Fruit fly (Drosophila melanogaster) whole organism, embryonic: ENCODE data around the gene Osi20.

Experiments used
- ATbp ChIP-seq: fragments of 200-800 bp; sonication (Bioruptor generic); optimal IDR thresholded peaks from 2 replicates; lab custom pipeline; 2017; ENCODE audit warnings: missing biosample characterization, mild to moderate bottlenecking, missing genetic modification characterization, missing genetic modification reagents
- Adf1 ChIP-seq: fragments of 200-800 bp; sonication (Bioruptor generic); IDR thresholded peaks from 2 replicates; pipeline ENCODE4 v1.3.6; 2022; ENCODE audit warnings: missing biosample characterization, missing genetic modification characterization
- Atf6 ChIP-seq: fragments of 200-800 bp; sonication (Bioruptor generic); IDR thresholded peaks from 2 replicates; pipeline ENCODE4 v1.3.6; 2022; ENCODE audit warnings: missing biosample characterization, missing genetic modification characterization
- B-H2 ChIP-seq: fragments of 200-800 bp; sonication (Bioruptor generic); optimal IDR thresholded peaks from 2 replicates; lab custom pipeline; 2018; ENCODE audit warnings: missing biosample characterization, mild to moderate bottlenecking, missing genetic modification characterization
- Bgb ChIP-seq: fragments of 200-800 bp; sonication (Bioruptor generic); IDR thresholded peaks from 2 replicates; pipeline ENCODE4 v1.3.6; 2022; ENCODE audit warnings: missing biosample characterization, missing genetic modification characterization; ENCODE audit not compliant: partially characterized antibody
- CG10267 ChIP-seq: fragments of 200-800 bp; sonication (Bioruptor generic); optimal IDR thresholded peaks from 2 replicates; lab custom pipeline; 2018; ENCODE audit warnings: missing biosample characterization, mild to moderate bottlenecking, missing genetic modification characterization, moderate library complexity
- CG10654 ChIP-seq: fragments of 200-800 bp; sonication (Bioruptor generic); optimal IDR thresholded peaks from 2 replicates; lab custom pipeline; 2016; ENCODE audit warnings: missing biosample characterization, missing genetic modification characterization
- CG10959 ChIP-seq: fragments of 200-800 bp; sonication (Bioruptor generic); IDR thresholded peaks from 2 replicates; pipeline ENCODE4 v1.3.6; 2022; ENCODE audit warnings: missing biosample characterization, missing genetic modification characterization
- CG10979 ChIP-seq: fragments of 200-800 bp; sonication (Bioruptor generic); optimal IDR thresholded peaks from 2 replicates; lab custom pipeline; 2018; ENCODE audit warnings: missing biosample characterization, mild to moderate bottlenecking, missing genetic modification characterization, moderate library complexity
- CG11456 ChIP-seq: fragments of 200-800 bp; sonication (Bioruptor generic); IDR thresholded peaks from 3 replicates; pipeline ENCODE4 v1.3.6; 2022; ENCODE audit warnings: missing biosample characterization, missing genetic modification characterization
- CG12219 ChIP-seq: fragments of 200-800 bp; sonication (Bioruptor generic); optimal IDR thresholded peaks from 3 replicates; lab custom pipeline; 2018; ENCODE audit warnings: missing biosample characterization, mild to moderate bottlenecking, missing genetic modification characterization
- CG13624 ChIP-seq: fragments of 200-800 bp; sonication (Bioruptor generic); optimal IDR thresholded peaks from 2 replicates; lab custom pipeline; 2016; ENCODE audit warnings: missing biosample characterization, missing genetic modification characterization
- CG14014 ChIP-seq: fragments of 200-800 bp; sonication (Bioruptor generic); IDR thresholded peaks from 2 replicates; pipeline ENCODE4 v1.3.6; 2022; ENCODE audit warnings: missing biosample characterization, missing genetic modification characterization
- CG14965 ChIP-seq: fragments of 200-800 bp; sonication (Bioruptor generic); optimal IDR thresholded peaks from 2 replicates; lab custom pipeline; 2016; ENCODE audit warnings: missing biosample characterization, missing genetic modification characterization, borderline replicate concordance
- CG15479 ChIP-seq: fragments of 200-800 bp; sonication (Bioruptor generic); optimal IDR thresholded peaks from 3 replicates; lab custom pipeline; 2019; ENCODE audit warnings: missing biosample characterization, mild to moderate bottlenecking, missing genetic modification characterization, moderate library complexity
- CG15696 ChIP-seq: fragments of 200-800 bp; sonication (Bioruptor generic); optimal IDR thresholded peaks from 2 replicates; lab custom pipeline; 2019; ENCODE audit warnings: missing biosample characterization, mild to moderate bottlenecking, missing genetic modification characterization, moderate library complexity
- CG31388 ChIP-seq: fragments of 200-800 bp; sonication (Bioruptor generic); optimal IDR thresholded peaks from 2 replicates; lab custom pipeline; 2016; ENCODE audit warnings: missing biosample characterization, missing genetic modification characterization
- CG31441 ChIP-seq: fragments of 200-800 bp; sonication (Bioruptor generic); IDR thresholded peaks from 2 replicates; pipeline ENCODE4 v1.3.6; 2022; ENCODE audit warnings: missing biosample characterization, missing genetic modification characterization
- CG4707 ChIP-seq: fragments of 200-800 bp; sonication (Bioruptor generic); optimal IDR thresholded peaks from 2 replicates; lab custom pipeline; 2018; ENCODE audit warnings: missing biosample characterization, mild to moderate bottlenecking, missing genetic modification characterization, moderate library complexity
- CG8281 ChIP-seq: fragments of 200-800 bp; sonication (Bioruptor generic); optimal IDR thresholded peaks from 2 replicates; lab custom pipeline; 2018; ENCODE audit warnings: missing biosample characterization, mild to moderate bottlenecking, missing genetic modification characterization, moderate library complexity
- CG9817 ChIP-seq: fragments of 200-800 bp; sonication (Bioruptor generic); optimal IDR thresholded peaks from 2 replicates; lab custom pipeline; 2018; ENCODE audit warnings: missing biosample characterization, mild to moderate bottlenecking, missing genetic modification characterization, moderate library complexity
- CG9932 ChIP-seq: fragments of 200-800 bp; sonication (Bioruptor generic); IDR thresholded peaks from 2 replicates; pipeline ENCODE4 v1.3.6; 2022; ENCODE audit warnings: missing biosample characterization, missing genetic modification characterization
- D19B ChIP-seq: fragments of 200-800 bp; sonication (Bioruptor generic); optimal IDR thresholded peaks from 2 replicates; lab custom pipeline; 2017; ENCODE audit warnings: missing biosample characterization, mild to moderate bottlenecking, missing genetic modification characterization
- Dek ChIP-seq: fragments of 200-800 bp; sonication (Bioruptor generic); optimal IDR thresholded peaks from 3 replicates; lab custom pipeline; 2019; ENCODE audit warnings: missing biosample characterization, mild to moderate bottlenecking, missing genetic modification characterization, moderate library complexity
- Drgx ChIP-seq: fragments of 200-800 bp; sonication (Bioruptor generic); IDR thresholded peaks from 2 replicates; pipeline ENCODE4 v1.3.6; 2022; ENCODE audit warnings: missing biosample characterization, missing genetic modification characterization
- HmgZ ChIP-seq: fragments of 200-800 bp; sonication (Bioruptor generic); optimal IDR thresholded peaks from 2 replicates; lab custom pipeline; 2018; ENCODE audit warnings: missing biosample characterization, mild to moderate bottlenecking, missing genetic modification characterization
- Hr3 ChIP-seq: fragments of 200-800 bp; sonication (Bioruptor generic); optimal IDR thresholded peaks from 3 replicates; lab custom pipeline; 2016; ENCODE audit warnings: missing biosample characterization, missing genetic modification characterization
- Max ChIP-seq: fragments of 200-800 bp; sonication (Bioruptor generic); optimal IDR thresholded peaks from 2 replicates; lab custom pipeline; 2016; ENCODE audit warnings: missing biosample characterization, mild to moderate bottlenecking, missing genetic modification characterization
- NC2β ChIP-seq: fragments of 200-800 bp; sonication (Bioruptor generic); optimal IDR thresholded peaks from 2 replicates; lab custom pipeline; 2016; ENCODE audit warnings: missing biosample characterization, missing genetic modification characterization
- Oaz ChIP-seq: fragments of 200-800 bp; sonication (Bioruptor generic); IDR thresholded peaks from 2 replicates; pipeline ENCODE4 v1.3.6; 2022; ENCODE audit warnings: missing biosample characterization, missing genetic modification characterization
- Optix ChIP-seq: fragments of 200-800 bp; sonication (Bioruptor generic); IDR thresholded peaks from 3 replicates; pipeline ENCODE4 v1.3.6; 2022; ENCODE audit warnings: missing biosample characterization, missing genetic modification characterization
- Ptx1 ChIP-seq: fragments of 200-800 bp; sonication (Bioruptor generic); IDR thresholded peaks from 2 replicates; pipeline ENCODE4 v1.3.6; 2022; ENCODE audit warnings: missing biosample characterization, missing genetic modification characterization
- Sin3A ChIP-seq: fragments of >200 bp; optimal IDR thresholded peaks from 2 replicates; lab custom pipeline; 2018
- Sox102F ChIP-seq: fragments of 200-800 bp; sonication (Bioruptor generic); optimal IDR thresholded peaks from 2 replicates; lab custom pipeline; 2018; ENCODE audit warnings: missing biosample characterization, mild to moderate bottlenecking, missing genetic modification characterization, moderate library complexity
- Trl ChIP-seq, 3 experiments: fragments of >200 bp in 2 of 3; fragments of 200-800 bp in 1 of 3; sonication (Bioruptor generic) in 1 of 3; optimal IDR thresholded peaks; 2 replicates in 1 of 3; 3 replicates in 2 of 3; lab custom pipeline; 2016 to 2017; ENCODE audit warnings: missing biosample characterization in 1 of 3, missing genetic modification characterization in 1 of 3
- ara ChIP-seq: fragments of 200-800 bp; sonication (Bioruptor generic); IDR thresholded peaks from 2 replicates; pipeline ENCODE4 v1.3.6; 2022; ENCODE audit warnings: missing biosample characterization, missing genetic modification characterization
- caup ChIP-seq: fragments of 200-800 bp; sonication (Bioruptor generic); optimal IDR thresholded peaks from 3 replicates; lab custom pipeline; 2017; ENCODE audit warnings: missing biosample characterization, mild to moderate bottlenecking, missing genetic modification characterization, moderate library complexity; ENCODE audit not compliant: severe bottlenecking
- cg ChIP-seq: fragments of 200-800 bp; sonication (Bioruptor generic); optimal IDR thresholded peaks from 3 replicates; lab custom pipeline; 2019; ENCODE audit warnings: missing biosample characterization, mild to moderate bottlenecking, missing genetic modification characterization, moderate library complexity
- chinmo ChIP-seq: fragments of 200-800 bp; sonication (Bioruptor generic); IDR thresholded peaks from 4 replicates; pipeline ENCODE4 v1.3.6; 2022; ENCODE audit warnings: missing biosample characterization, missing genetic modification characterization; ENCODE audit not compliant: partially characterized antibody
- ci ChIP-seq: fragments of 200-800 bp; sonication (Bioruptor generic); IDR thresholded peaks from 3 replicates; pipeline ENCODE4 v1.3.6; 2022; ENCODE audit warnings: missing biosample characterization, missing genetic modification characterization
- ewg ChIP-seq: fragments of 200-800 bp; sonication (Bioruptor generic); optimal IDR thresholded peaks from 3 replicates; lab custom pipeline; 2017; ENCODE audit warnings: mild to moderate bottlenecking, missing biosample characterization, missing genetic modification reagents, missing genetic modification characterization
- ftz-f1 ChIP-seq: fragments of 200-800 bp; sonication (Bioruptor generic); optimal IDR thresholded peaks from 2 replicates; lab custom pipeline; 2016; ENCODE audit warnings: missing biosample characterization, missing genetic modification characterization
- knrl ChIP-seq: fragments of 200-800 bp; sonication (Bioruptor generic); IDR thresholded peaks from 3 replicates; pipeline ENCODE4 v1.3.6; 2022; ENCODE audit warnings: missing biosample characterization, missing genetic modification characterization; ENCODE audit not compliant: partially characterized antibody
- pb ChIP-seq: fragments of 200-800 bp; sonication (Bioruptor generic); optimal IDR thresholded peaks from 3 replicates; lab custom pipeline; 2016; ENCODE audit warnings: missing biosample characterization, missing genetic modification characterization
- pzg ChIP-seq: fragments of 200-800 bp; sonication (Bioruptor generic); optimal IDR thresholded peaks from 3 replicates; lab custom pipeline; 2018; ENCODE audit warnings: missing biosample characterization, mild to moderate bottlenecking, missing genetic modification characterization, moderate library complexity
- rib ChIP-seq: fragments of 200-800 bp; sonication (Bioruptor generic); IDR thresholded peaks from 2 replicates; pipeline ENCODE4 v1.3.6; 2022; ENCODE audit warnings: missing biosample characterization, missing genetic modification characterization
- row ChIP-seq: fragments of 200-800 bp; sonication (Bioruptor generic); IDR thresholded peaks from 3 replicates; pipeline ENCODE4 v1.3.6; 2022; ENCODE audit warnings: missing biosample characterization, missing genetic modification characterization
- sisA ChIP-seq: fragments of 200-800 bp; sonication (Bioruptor generic); IDR thresholded peaks from 2 replicates; pipeline ENCODE4 v1.3.6; 2022; ENCODE audit warnings: missing biosample characterization, missing genetic modification characterization
- ssp ChIP-seq: fragments of 200-800 bp; sonication (Bioruptor generic); IDR thresholded peaks from 2 replicates; pipeline ENCODE4 v1.3.6; 2022; ENCODE audit warnings: missing biosample characterization, missing genetic modification characterization
- usp ChIP-seq: fragments of >200 bp; optimal IDR thresholded peaks from 2 replicates; lab custom pipeline; 2017; ENCODE audit warnings: missing biosample characterization, missing genetic modification characterization
- vnd ChIP-seq: fragments of 200-800 bp; sonication (Bioruptor generic); IDR thresholded peaks from 3 replicates; pipeline ENCODE4 v1.3.6; 2022; ENCODE audit warnings: missing biosample characterization, missing genetic modification characterization; ENCODE audit not compliant: partially characterized antibody

The Osi20 gene

dm6 chr3R:6382733-6383465 lies 43.0 kb downstream of the Osi20 start, which contains the start of gene gzl (continued):
- TF ChIP-seq Drgx (GFP tag; lab: Robert Waterston, UW) (no peak), pb (GFP tag; lab: Kevin White, UChicago) (no peak), caup (GFP tag; lab: Kevin White, UChicago) (no peak), CG10654 (GFP tag; lab: Kevin White, UChicago) (no peak), Sin3A (lab: Kevin White, UChicago) (peak; percentile 8), CG4707 (GFP tag; lab: Kevin White, UChicago) (no peak), CG15696 (tag; lab: Kevin White, UChicago) (no peak), D19B (GFP tag; lab: Kevin White, UChicago) (no peak), knrl (GFP tag; lab: Robert Waterston, UW) (peak; percentile 96), sisA (no peak), rib (GFP tag; lab: Robert Waterston, UW) (no peak), Trl (optimal IDR thresholded peaks at IDR 0.05; lab: Kevin White, UChicago) (no peak), Trl (GFP tag; optimal IDR thresholded peaks at IDR 0.05; lab: Kevin White, UChicago) (no peak), Oaz (GFP tag; lab: Robert Waterston, UW) (no peak), CG14965 (GFP tag; lab: Kevin White, UChicago) (no peak), CG13624 (peak; percentile 49), CG8281 (no peak), CG31441 (GFP tag; lab: Robert Waterston, UW) (no peak), Sox102F (no peak), row (GFP tag; lab: Robert Waterston, UW) (peak; percentile 42; the same call in 1 of the 3 replicates), Bgb (peak; percentile 98), CG10267 (peak; percentile 39), B-H2 (GFP tag; lab: Kevin White, UChicago) (peak; percentile 58)

DNA sequence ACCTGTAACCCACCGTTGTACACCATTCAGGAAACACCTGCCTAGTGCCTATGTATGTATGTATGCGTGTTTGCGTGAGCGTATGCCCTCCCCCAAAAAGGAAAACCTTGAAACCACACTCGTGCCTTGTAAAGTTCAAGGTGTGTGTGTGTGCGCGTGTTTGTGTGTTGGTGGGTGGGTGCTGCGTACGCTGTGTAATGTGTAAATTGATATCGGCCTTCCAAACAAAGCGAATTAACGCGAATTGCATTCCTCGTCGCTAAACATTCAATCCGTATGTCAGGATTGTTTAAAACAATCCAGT lies 43.5 kb downstream of the Osi20 start:
- TF ChIP-seq HmgZ (tag; lab: Kevin White, UChicago): no peak
- TF ChIP-seq Adf1 (GFP tag; lab: Robert Waterston, UW): 0 out of 2 replicates have a peak, but pooled peaks have one; percentile 1
- no peak for TF ChIP-seq CG9932 (GFP tag; lab: Robert Waterston, UW)
- TF ChIP-seq chinmo (GFP tag; lab: Robert Waterston, UW): peak; percentile 72; the same call in 1 of the 4 replicates
- TF ChIP-seq ssp (GFP tag; lab: Robert Waterston, UW): no peak
- no peak for TF ChIP-seq Max (GFP tag; lab: Kevin White, UChicago)
- TF ChIP-seq ci: no peak
- no peak for TF ChIP-seq CG11456 (GFP tag; lab: Robert Waterston, UW)
- no peak for TF ChIP-seq usp
- TF ChIP-seq ftz-f1: peak; percentile 89
- no peak for TF ChIP-seq ara
- no peak for TF ChIP-seq Atf6 (GFP tag; lab: Robert Waterston, UW)
- TF ChIP-seq ATbp (GFP tag; lab: Kevin White, UChicago): no peak
- no peak for TF ChIP-seq CG10959
- no peak for TF ChIP-seq CG14014 (GFP tag; lab: Robert Waterston, UW)
- TF ChIP-seq Dek: no peak
- TF ChIP-seq vnd (GFP tag; lab: Robert Waterston, UW): no peak
- no peak for TF ChIP-seq CG12219 (GFP tag; lab: Kevin White, UChicago)
- no peak for TF ChIP-seq Hr3
- peak; percentile 86 for TF ChIP-seq cg (GFP tag; lab: Kevin White, UChicago)
- TF ChIP-seq Optix (GFP tag; lab: Robert Waterston, UW): no peak
- TF ChIP-seq CG9817 (tag; lab: Kevin White, UChicago): no peak
- no peak for TF ChIP-seq NC2β
- TF ChIP-seq CG31388: no peak
- no peak for TF ChIP-seq CG10979 (tag; lab: Kevin White, UChicago)
- TF ChIP-seq ewg (GFP tag; lab: Kevin White, UChicago): no peak
- TF ChIP-seq pzg (GFP tag; lab: Kevin White, UChicago): no peak
- no peak for TF ChIP-seq Ptx1
- TF ChIP-seq CG15479 (GFP tag; lab: Kevin White, UChicago): peak; percentile 11
